Worm (Caenorhabditis elegans): ENCODE results near the gene srbc-77.

- TF ChIP-seq F52B5.7 (tag; optimal IDR thresholded peaks at IDR 0.05) (no peak), ccch-3 (GFP tag; optimal IDR thresholded peaks at IDR 0.05) (no peak)
Observed at ce11 chrV:15900564-15900963, 29.4 kb upstream of the srbc-77 start.
